Worm (Caenorhabditis elegans) whole organism, young adult: ENCODE results near the gene srx-63.

Experiments used
- F49E8.2 ChIP-seq: sonication (generic microtip); optimal IDR thresholded peaks from 3 replicates; lab custom pipeline; 2017; ENCODE audit warnings: missing genetic modification characterization, mild to moderate bottlenecking, missing compliant biosample characterization, antibody characterized with exemption, moderate library complexity; ENCODE audit not compliant: insufficient read depth
- ama-1 ChIP-seq, 3 experiments: fragments of 150-350 bp in 1 of 3; sonication (generic microtip) in 2 of 3; optimal IDR thresholded peaks; 2 replicates each; lab custom pipeline; 2014 to 2018; ENCODE audit warnings: missing biosample characterization in 2 of 3, missing genetic modification characterization in 2 of 3, missing genetic modification reagents in 2 of 3
- bed-1 ChIP-seq: fragments of 200-800 bp; sonication (Bioruptor generic); IDR thresholded peaks from 2 replicates; pipeline ENCODE4 v1.3.6; 2022; ENCODE audit warnings: missing genetic modification reagents, missing genetic modification characterization, missing compliant biosample characterization
- efl-1 ChIP-seq: fragments of 150-350 bp; optimal IDR thresholded peaks from 2 replicates; lab custom pipeline; 2014; ENCODE audit warnings: missing biosample characterization, missing genetic modification reagents, missing genetic modification characterization
- ets-4 ChIP-seq: fragments of 200-800 bp; sonication (Bioruptor generic); optimal IDR thresholded peaks from 2 replicates; lab custom pipeline; 2018; ENCODE audit warnings: mild to moderate bottlenecking, missing genetic modification characterization, missing compliant biosample characterization
- madf-10 ChIP-seq: sonication (generic microtip); optimal IDR thresholded peaks from 2 replicates; lab custom pipeline; 2016; ENCODE audit warnings: mild to moderate bottlenecking, missing genetic modification characterization, missing compliant biosample characterization
- mes-4 ChIP-seq: sonication (generic microtip); optimal IDR thresholded peaks from 2 replicates; lab custom pipeline; 2016; ENCODE audit warnings: missing genotype, missing genetic modification characterization, missing compliant biosample characterization
- nfya-1 ChIP-seq: sonication (generic microtip); optimal IDR thresholded peaks from 2 replicates; lab custom pipeline; 2017; ENCODE audit warnings: antibody characterized with exemption, missing compliant biosample characterization, missing genetic modification characterization, borderline replicate concordance; ENCODE audit not compliant: insufficient read depth
- snpc-4 ChIP-seq, 5 experiments: fragments of 150-350 bp in 1 of 5; sonication (generic microtip) in 4 of 5; optimal IDR thresholded peaks; 2 replicates each; lab custom pipeline; 2014 to 2018; ENCODE audit warnings: missing genetic modification characterization in 5 of 5, missing biosample characterization in 3 of 5, antibody characterized with exemption in 2 of 5, mild to moderate bottlenecking in 2 of 5, missing compliant biosample characterization in 2 of 5, missing genotype in 2 of 5, moderate library complexity in 2 of 5, missing genetic modification reagents in 1 of 5
- unc-62 ChIP-seq: fragments of 150-350 bp; optimal IDR thresholded peaks from 2 replicates; lab custom pipeline; 2014; ENCODE audit warnings: missing biosample characterization, missing genetic modification reagents, missing genetic modification characterization
- zfh-2 ChIP-seq: fragments of 200-800 bp; sonication (Bioruptor generic); conservative IDR thresholded peaks from 2 replicates; pipeline ENCODE4 v1.3.6; 2022; ENCODE audit warnings: missing genetic modification reagents, missing genetic modification characterization, missing compliant biosample characterization

DNA sequence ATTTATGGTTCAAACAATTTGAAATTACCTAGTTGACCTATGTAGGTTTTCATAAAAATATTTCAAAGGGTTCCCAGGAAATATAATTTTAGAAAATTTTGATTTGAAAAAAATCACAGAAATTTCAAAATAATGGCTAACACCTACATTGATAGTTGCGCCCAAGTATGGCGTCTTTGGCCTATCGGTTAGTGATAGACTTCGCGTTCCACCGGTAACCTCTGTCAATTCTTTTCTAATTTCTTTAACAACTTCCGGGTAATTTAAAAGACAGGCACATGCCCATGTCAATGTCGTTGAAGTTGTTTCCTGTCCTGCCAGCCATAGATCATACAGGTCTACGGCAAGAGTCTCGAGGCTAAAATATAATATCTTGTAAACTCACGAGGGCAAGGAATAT, 37.5 kb downstream of the srx-63 start:
- TF ChIP-seq unc-62: no peak
- TF ChIP-seq ama-1 (optimal IDR thresholded peaks at IDR 0.05; lab: Kevin White, UChicago): no peak
- no peak for TF ChIP-seq ama-1 (GFP tag; optimal IDR thresholded peaks at IDR 0.05; lab: Kevin White, UChicago)
- TF ChIP-seq efl-1 (GFP tag; lab: Kevin White, UChicago): no peak
- no peak for TF ChIP-seq nfya-1
- TF ChIP-seq madf-10 (tag; lab: Kevin White, UChicago): no peak
- TF ChIP-seq snpc-4 (GFP tag; optimal IDR thresholded peaks at IDR 0.05; lab: Kevin White, UChicago): no peak
- TF ChIP-seq snpc-4 (tag; optimal IDR thresholded peaks at IDR 0.05; lab: Kevin White, UChicago): no peak
- TF ChIP-seq mes-4 (tag; lab: Kevin White, UChicago): no peak
- no peak for TF ChIP-seq ets-4 (GFP tag; lab: Kevin White, UChicago)
- no peak for TF ChIP-seq zfh-2 (GFP tag; lab: Robert Waterston, UW)
- no peak for TF ChIP-seq bed-1 (GFP tag; lab: Robert Waterston, UW)
- TF ChIP-seq F49E8.2 (tag; lab: Kevin White, UChicago): no peak
